Fruit fly (Drosophila melanogaster): Measurements from ENCODE around the gene rept.

DNA sequence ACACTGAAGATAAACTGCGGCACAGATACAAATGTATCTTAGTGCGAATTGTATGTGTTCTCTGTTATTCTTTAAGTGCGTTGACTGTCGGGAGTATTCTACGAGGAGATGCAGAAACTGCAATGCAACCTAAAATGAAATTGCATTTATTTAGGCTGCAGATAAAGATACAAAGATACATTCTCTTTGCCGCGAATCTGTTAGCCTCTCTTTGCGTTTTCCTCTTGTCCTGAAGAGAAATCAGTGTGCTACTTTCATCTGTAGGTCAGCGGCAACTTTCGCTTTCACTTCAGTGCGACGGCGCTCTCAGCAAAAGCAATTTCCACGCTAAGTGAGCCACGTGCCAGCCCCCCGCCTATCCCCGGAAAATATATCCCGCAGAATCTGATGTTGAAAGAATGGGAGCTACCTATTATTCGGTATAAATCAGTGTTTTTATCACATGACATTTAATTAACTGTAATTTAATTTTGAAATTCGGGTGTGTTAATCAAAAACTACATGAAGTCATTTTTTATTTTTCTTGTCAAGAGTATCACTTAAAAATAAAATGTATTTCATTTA is 38.1 kb downstream of the rept start:
- TF ChIP-seq dl (GFP tag; optimal IDR thresholded peaks at IDR 0.05; ENCODE audit: insufficient read depth in 1 of 2, partially characterized antibody in 2 of 2) (no peak), Dfd (GFP tag; optimal IDR thresholded peaks at IDR 0.05) (no peak), woc (GFP tag; optimal IDR thresholded peaks at IDR 0.05) (no peak), br (GFP tag; optimal IDR thresholded peaks at IDR 0.05) (no peak), Dif (GFP tag; optimal IDR thresholded peaks at IDR 0.05; ENCODE audit: partially characterized antibody) (no peak), psq (GFP tag; optimal IDR thresholded peaks at IDR 0.05) (no peak), dsf (GFP tag; optimal IDR thresholded peaks at IDR 0.05; ENCODE audit: borderline replicate concordance) (no peak), lola (GFP tag; optimal IDR thresholded peaks at IDR 0.05) (no peak), ey (GFP tag; optimal IDR thresholded peaks at IDR 0.05) (no peak), pan (optimal IDR thresholded peaks at IDR 0.05) (no peak), usp (GFP tag; optimal IDR thresholded peaks at IDR 0.05) (no peak), CG9705 (GFP tag; optimal IDR thresholded peaks at IDR 0.05) (no peak)
